Fruit fly (Drosophila melanogaster): ENCODE data around the gene Tl.
A peak's percentile ranks its signal among the peaks of the same experiment; 100 is the strongest.

- TF ChIP-seq CG1024 (GFP tag; IDR thresholded peaks at IDR 0.05) (no peak), dpn (GFP tag; optimal IDR thresholded peaks at IDR 0.05) (peak in 1 of 2 experiments; percentile 31), Gug (GFP tag; IDR thresholded peaks at IDR 0.05) (peak; percentile 33; the same call in 1 of the 4 replicates), psq (GFP tag; optimal IDR thresholded peaks at IDR 0.05) (no peak), ttk (GFP tag; IDR thresholded peaks at IDR 0.05) (peak; percentile 30; the same call in 1 of the 2 replicates), slp2 (GFP tag; optimal IDR thresholded peaks at IDR 0.05) (no peak), YL-1 (GFP tag; optimal IDR thresholded peaks at IDR 0.05) (no peak), lola (GFP tag; optimal IDR thresholded peaks at IDR 0.05) (no peak), CG3163 (GFP tag; optimal IDR thresholded peaks at IDR 0.05) (no peak), caup (GFP tag; optimal IDR thresholded peaks at IDR 0.05; ENCODE audit: severe bottlenecking) (no peak), CG2202 (tag; optimal IDR thresholded peaks at IDR 0.05) (no peak), CG12744 (GFP tag; optimal IDR thresholded peaks at IDR 0.05) (no peak), tap (tag; optimal IDR thresholded peaks at IDR 0.05) (no peak), wek (GFP tag; optimal IDR thresholded peaks at IDR 0.05) (no peak)
Measured at dm6 chr3R:26853699-26854098, 54.9 kb downstream of the Tl start.
